Worm (Caenorhabditis elegans) whole organism, L2 larva: ENCODE data around the gene inf-1.

ENCODE experiments used
- C34F6.9 ChIP-seq: fragments of 150-350 bp; optimal IDR thresholded peaks from 2 replicates; lab custom pipeline; 2014; ENCODE audit warnings: missing biosample characterization, missing genetic modification characterization
- F13H6.1 ChIP-seq: sonication (generic microtip); optimal IDR thresholded peaks from 2 replicates; lab custom pipeline; 2016; ENCODE audit warnings: missing genetic modification characterization, missing compliant biosample characterization
- Y55F3AM.14 ChIP-seq: fragments of 200-800 bp; sonication (Bioruptor generic); optimal IDR thresholded peaks from 2 replicates; lab custom pipeline; 2018; ENCODE audit warnings: mild to moderate bottlenecking, missing genetic modification characterization, missing compliant biosample characterization
- ZK546.5 ChIP-seq: sonication (generic microtip); optimal IDR thresholded peaks from 2 replicates; lab custom pipeline; 2017; ENCODE audit warnings: missing biosample characterization, missing genetic modification characterization
- aly-2 ChIP-seq: fragments of 150-350 bp; optimal IDR thresholded peaks from 2 replicates; lab custom pipeline; 2014; ENCODE audit warnings: missing biosample characterization, missing genetic modification characterization
- ama-1 ChIP-seq: fragments of 150-350 bp; optimal IDR thresholded peaks from 2 replicates; lab custom pipeline; 2018; ENCODE audit warnings: inconsistent platforms
- blmp-1 ChIP-seq: sonication (generic microtip); optimal IDR thresholded peaks from 2 replicates; lab custom pipeline; 2017; ENCODE audit warnings: missing genetic modification characterization, mild to moderate bottlenecking, missing compliant biosample characterization, antibody characterized with exemption, moderate library complexity; ENCODE audit not compliant: insufficient read depth
- ceh-16 ChIP-seq: fragments of 150-350 bp; optimal IDR thresholded peaks from 2 replicates; lab custom pipeline; 2014; ENCODE audit warnings: missing biosample characterization, missing genetic modification characterization
- ceh-82 ChIP-seq: fragments of 150-350 bp; optimal IDR thresholded peaks from 2 replicates; lab custom pipeline; 2014; ENCODE audit warnings: missing biosample characterization, missing genetic modification characterization
- crh-2 ChIP-seq: sonication (generic microtip); optimal IDR thresholded peaks from 2 replicates; lab custom pipeline; 2017; ENCODE audit warnings: missing biosample characterization, missing genetic modification characterization
- dmd-4 ChIP-seq: sonication (generic microtip); optimal IDR thresholded peaks from 2 replicates; lab custom pipeline; 2017; ENCODE audit warnings: missing biosample characterization, missing genetic modification characterization
- egl-27 ChIP-seq: sonication (generic microtip); optimal IDR thresholded peaks from 3 replicates; lab custom pipeline; 2017; ENCODE audit warnings: missing biosample characterization, missing genetic modification reagents, missing genetic modification characterization
- elt-1 ChIP-seq: fragments of 150-350 bp; optimal IDR thresholded peaks from 2 replicates; lab custom pipeline; 2014; ENCODE audit warnings: missing biosample characterization, missing genetic modification characterization
- elt-3 ChIP-seq: sonication (generic microtip); optimal IDR thresholded peaks from 2 replicates; lab custom pipeline; 2017; ENCODE audit warnings: missing biosample characterization, missing genetic modification characterization
- fos-1 ChIP-seq: fragments of 150-350 bp; optimal IDR thresholded peaks from 2 replicates; lab custom pipeline; 2014; ENCODE audit warnings: missing biosample characterization, missing genetic modification characterization
- gmeb-1 ChIP-seq: fragments of 150-350 bp; optimal IDR thresholded peaks from 2 replicates; lab custom pipeline; 2014; ENCODE audit warnings: missing biosample characterization, missing genetic modification characterization
- lin-13 ChIP-seq: fragments of 150-350 bp; optimal IDR thresholded peaks from 2 replicates; lab custom pipeline; 2014; ENCODE audit warnings: missing biosample characterization, missing genetic modification reagents, missing genetic modification characterization
- lin-39 ChIP-seq: fragments of 150-350 bp; optimal IDR thresholded peaks from 2 replicates; lab custom pipeline; 2014; ENCODE audit warnings: missing biosample characterization, missing genetic modification reagents, missing genetic modification characterization
- lsy-2 ChIP-seq, 2 experiments: fragments of 150-350 bp in 1 of 2; sonication (generic microtip) in 1 of 2; optimal IDR thresholded peaks; 2 replicates each; lab custom pipeline; 2014 to 2017; ENCODE audit warnings: missing biosample characterization in 2 of 2, missing genetic modification characterization in 2 of 2
- mab-5 ChIP-seq: fragments of 150-350 bp; optimal IDR thresholded peaks from 2 replicates; lab custom pipeline; 2014; ENCODE audit warnings: missing biosample characterization, missing genetic modification characterization
- mbf-1 ChIP-seq: sonication (generic microtip); optimal IDR thresholded peaks from 2 replicates; lab custom pipeline; 2017; ENCODE audit warnings: missing biosample characterization, missing genetic modification characterization
- nhr-129 ChIP-seq: fragments of 150-350 bp; optimal IDR thresholded peaks from 2 replicates; lab custom pipeline; 2014; ENCODE audit warnings: missing biosample characterization, missing genetic modification characterization
- nhr-21 ChIP-seq: fragments of 150-350 bp; optimal IDR thresholded peaks from 2 replicates; lab custom pipeline; 2014; ENCODE audit warnings: missing biosample characterization, missing genetic modification characterization
- nhr-237 ChIP-seq: fragments of 150-350 bp; optimal IDR thresholded peaks from 2 replicates; lab custom pipeline; 2014; ENCODE audit warnings: missing biosample characterization, missing genetic modification characterization
- nhr-25 ChIP-seq: fragments of 150-350 bp; sonication (generic microtip); optimal IDR thresholded peaks from 3 replicates; lab custom pipeline; 2014; ENCODE audit warnings: missing biosample characterization, missing genetic modification characterization
- nhr-6 ChIP-seq: fragments of 150-350 bp; optimal IDR thresholded peaks from 2 replicates; lab custom pipeline; 2014; ENCODE audit warnings: missing biosample characterization, missing genetic modification characterization
- nhr-77 ChIP-seq: fragments of 150-350 bp; optimal IDR thresholded peaks from 2 replicates; lab custom pipeline; 2014; ENCODE audit warnings: missing biosample characterization, missing genetic modification characterization
- peb-1 ChIP-seq: fragments of 150-350 bp; optimal IDR thresholded peaks from 2 replicates; lab custom pipeline; 2014; ENCODE audit warnings: missing biosample characterization, missing genetic modification characterization
- sem-4 ChIP-seq: fragments of 150-350 bp; optimal IDR thresholded peaks from 2 replicates; lab custom pipeline; 2014; ENCODE audit warnings: missing biosample characterization, missing genetic modification reagents, missing genetic modification characterization
- skn-1 ChIP-seq: sonication (generic microtip); optimal IDR thresholded peaks from 2 replicates; lab custom pipeline; 2017; ENCODE audit warnings: missing biosample characterization, missing genetic modification characterization
- sma-3 ChIP-seq: sonication (generic microtip); optimal IDR thresholded peaks from 2 replicates; lab custom pipeline; 2016; ENCODE audit warnings: missing genetic modification reagents, missing genetic modification characterization, missing compliant biosample characterization
- sma-9 ChIP-seq, 2 experiments: fragments of 150-350 bp in 1 of 2; sonication (generic microtip) in 1 of 2; optimal IDR thresholded peaks; 2 replicates each; lab custom pipeline; 2014 to 2016; ENCODE audit warnings: missing genetic modification characterization in 2 of 2, mild to moderate bottlenecking in 1 of 2, missing biosample characterization in 1 of 2, missing compliant biosample characterization in 1 of 2, missing genetic modification reagents in 1 of 2, moderate library complexity in 1 of 2
- snpc-4 ChIP-seq: fragments of 150-350 bp; optimal IDR thresholded peaks from 2 replicates; lab custom pipeline; 2014; ENCODE audit warnings: missing biosample characterization, missing genetic modification characterization
- unc-55 ChIP-seq: fragments of 150-350 bp; sonication (generic microtip); optimal IDR thresholded peaks from 3 replicates; lab custom pipeline; 2014; ENCODE audit warnings: missing biosample characterization, missing genetic modification reagents, missing genetic modification characterization
- unc-62 ChIP-seq: fragments of 150-350 bp; optimal IDR thresholded peaks from 2 replicates; lab custom pipeline; 2014; ENCODE audit warnings: missing biosample characterization, missing genetic modification reagents, missing genetic modification characterization
- zag-1 ChIP-seq: fragments of 150-350 bp; optimal IDR thresholded peaks from 2 replicates; lab custom pipeline; 2014; ENCODE audit warnings: missing biosample characterization, missing genetic modification characterization
- ztf-1 ChIP-seq: fragments of 200-800 bp; sonication (Bioruptor generic); conservative IDR thresholded peaks from 2 replicates; pipeline ENCODE4 v1.3.6; 2022; ENCODE audit warnings: missing genetic modification characterization, missing compliant biosample characterization
- ztf-11 ChIP-seq: sonication (generic microtip); optimal IDR thresholded peaks from 2 replicates; lab custom pipeline; 2017; ENCODE audit warnings: missing biosample characterization, missing genetic modification characterization
- ztf-4 ChIP-seq: fragments of 150-350 bp; optimal IDR thresholded peaks from 2 replicates; lab custom pipeline; 2014; ENCODE audit warnings: missing biosample characterization, missing genetic modification characterization

Gene inf-1

DNA sequence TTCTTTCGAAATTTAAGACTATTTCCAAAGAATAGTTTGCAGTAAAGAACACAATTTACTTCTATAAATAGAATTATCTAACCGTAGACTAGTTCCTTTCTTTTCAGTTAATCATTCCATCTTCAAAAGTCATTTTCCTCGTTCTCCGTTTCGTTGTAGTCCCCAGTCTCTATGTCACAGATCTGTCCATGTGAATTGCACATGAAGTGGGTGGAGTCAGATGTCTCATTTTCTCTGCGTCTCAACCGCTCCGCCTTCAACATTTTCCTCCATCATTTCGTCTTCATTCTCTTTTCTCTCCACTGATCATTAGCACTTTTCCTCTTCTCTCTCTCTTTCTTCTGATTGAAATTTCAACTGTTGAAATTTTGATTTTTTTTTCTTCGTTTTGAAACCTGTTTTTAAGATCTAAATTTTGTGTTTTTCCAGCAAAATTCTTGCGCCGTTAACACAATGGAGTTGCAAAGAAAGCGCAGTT lies 32.3 kb upstream of the inf-1 start, which contains the start of gene T07E3.4:
Gene T07E3.4, plus strand, starts transcription at position 428 of the 478 bp plus-strand sequence.
- peak; percentile 87 for TF ChIP-seq nhr-6 (tag; lab: Kevin White, UChicago)
- TF ChIP-seq F13H6.1, result peak; percentile 83
- peak; percentile 95 for TF ChIP-seq sma-3 (GFP tag; lab: Kevin White, UChicago)
- no peak for TF ChIP-seq dmd-4 (tag; lab: Kevin White, UChicago)
- no peak for TF ChIP-seq snpc-4 (tag; lab: Kevin White, UChicago)
- TF ChIP-seq sma-9 (GFP tag; optimal IDR thresholded peaks at IDR 0.05; lab: Kevin White, UChicago), result peak; percentile 98
- TF ChIP-seq sma-9 (tag; optimal IDR thresholded peaks at IDR 0.05; lab: Kevin White, UChicago), result no peak
- TF ChIP-seq nhr-77 (tag; lab: Kevin White, UChicago), result no peak
- TF ChIP-seq gmeb-1 (tag; lab: Kevin White, UChicago), result peak; percentile 68
- TF ChIP-seq elt-1 (tag; lab: Kevin White, UChicago), result no peak
- TF ChIP-seq ceh-82 (tag; lab: Kevin White, UChicago), result no peak
- TF ChIP-seq mab-5, result peak; percentile 21
- peak; percentile 94 for TF ChIP-seq C34F6.9
- no peak for TF ChIP-seq skn-1
- no peak for TF ChIP-seq nhr-237 (tag; lab: Kevin White, UChicago)
- no peak for TF ChIP-seq ztf-1 (GFP tag; lab: Robert Waterston, UW)
- TF ChIP-seq zag-1 (tag; lab: Kevin White, UChicago), result no peak
- TF ChIP-seq ztf-4, result peak; percentile 83
- no peak for TF ChIP-seq Y55F3AM.14
- peak; percentile 91 for TF ChIP-seq crh-2 (tag; lab: Kevin White, UChicago)
- TF ChIP-seq ztf-11 (tag; lab: Kevin White, UChicago), result no peak
- no peak for TF ChIP-seq elt-3
- peak; percentile 58 for TF ChIP-seq fos-1 (tag; lab: Kevin White, UChicago)
- TF ChIP-seq aly-2 (tag; lab: Kevin White, UChicago), result no peak
- no peak for TF ChIP-seq ceh-16
- peak; percentile 27 for TF ChIP-seq lin-39 (tag; lab: Kevin White, UChicago)
- TF ChIP-seq lin-13 (GFP tag; lab: Kevin White, UChicago), result peak; percentile 47
- TF ChIP-seq blmp-1 (tag; lab: Kevin White, UChicago), result peak; percentile 66
- peak; percentile 96 for TF ChIP-seq egl-27 (tag; lab: Kevin White, UChicago)
- peak; percentile 84 for TF ChIP-seq ama-1 (lab: Kevin White, UChicago)
- peak; percentile 90 for TF ChIP-seq nhr-25 (tag; lab: Kevin White, UChicago)
- TF ChIP-seq lsy-2 (tag; optimal IDR thresholded peaks at IDR 0.05; lab: Kevin White, UChicago), result peak; percentile 40 to 86
- peak; percentile 61 for TF ChIP-seq unc-55 (GFP tag; lab: Kevin White, UChicago)
- TF ChIP-seq nhr-21, result peak; percentile 90
- peak; percentile 79 for TF ChIP-seq sem-4
- TF ChIP-seq nhr-129 (tag; lab: Kevin White, UChicago), result peak; percentile 86
- TF ChIP-seq, all 48 proteins: peak for 21

DNA sequence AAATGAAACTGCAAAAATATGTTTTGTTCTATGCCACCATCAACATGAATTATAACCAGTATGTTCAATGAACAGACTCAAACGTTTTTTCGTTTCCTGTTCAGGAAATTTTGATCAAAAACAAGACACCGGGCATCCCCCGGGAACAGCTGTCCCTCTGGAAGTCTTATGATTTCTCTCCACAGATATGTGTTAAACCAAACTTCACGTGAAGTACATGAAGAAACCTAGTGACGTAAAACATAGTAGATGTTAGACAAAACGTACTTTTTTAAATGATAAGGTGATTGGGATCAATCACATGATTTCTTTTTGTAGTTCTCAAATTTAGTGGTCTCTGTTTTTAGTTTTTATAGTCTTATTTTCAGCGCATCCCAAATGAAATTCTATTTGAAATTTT lies 31.4 kb upstream of the inf-1 start:
- TF ChIP-seq zag-1 (tag; lab: Kevin White, UChicago) (no peak), crh-2 (tag; lab: Kevin White, UChicago) (peak; percentile 67), unc-62 (no peak), ztf-1 (GFP tag; lab: Robert Waterston, UW) (no peak), lsy-2 (tag; optimal IDR thresholded peaks at IDR 0.05; lab: Kevin White, UChicago) (peak in 1 of 2 experiments; percentile 68), fos-1 (tag; lab: Kevin White, UChicago) (no peak), sma-9 (GFP tag; optimal IDR thresholded peaks at IDR 0.05; lab: Kevin White, UChicago) (peak; percentile 91), sma-9 (tag; optimal IDR thresholded peaks at IDR 0.05; lab: Kevin White, UChicago) (no peak), sma-3 (GFP tag; lab: Kevin White, UChicago) (peak; percentile 76), C34F6.9 (peak; percentile 41), peb-1 (tag; lab: Kevin White, UChicago) (no peak), nhr-25 (tag; lab: Kevin White, UChicago) (peak; percentile 38), Y55F3AM.14 (no peak), nhr-21 (peak; percentile 79), ZK546.5 (tag; lab: Kevin White, UChicago) (no peak), ama-1 (lab: Kevin White, UChicago) (peak; percentile 20), ztf-11 (tag; lab: Kevin White, UChicago) (no peak), mbf-1 (tag; lab: Kevin White, UChicago) (no peak), gmeb-1 (tag; lab: Kevin White, UChicago) (peak; percentile 57), blmp-1 (tag; lab: Kevin White, UChicago) (no peak), unc-55 (GFP tag; lab: Kevin White, UChicago) (no peak), ceh-16 (no peak), nhr-129 (tag; lab: Kevin White, UChicago) (peak; percentile 67), F13H6.1 (peak; percentile 47), ceh-82 (tag; lab: Kevin White, UChicago) (no peak)
